Fruit fly (Drosophila melanogaster) whole organism, embryonic: ENCODE data around the gene Trf.

Experiments used
- Antp ChIP-seq: fragments of 200-800 bp; sonication (Bioruptor generic); optimal IDR thresholded peaks from 3 replicates; lab custom pipeline; 2016; ENCODE audit warnings: missing biosample characterization, missing genetic modification characterization
- B-H1 ChIP-seq: fragments of 200-800 bp; sonication (Bioruptor generic); IDR thresholded peaks from 3 replicates; pipeline ENCODE4 v1.3.6; 2022; ENCODE audit warnings: missing biosample characterization, missing genetic modification characterization
- Bteb2 ChIP-seq: fragments of 200-800 bp; sonication (Bioruptor generic); optimal IDR thresholded peaks from 2 replicates; lab custom pipeline; 2016; ENCODE audit warnings: missing biosample characterization, missing genetic modification characterization
- C15 ChIP-seq: fragments of 200-800 bp; sonication (Bioruptor generic); IDR thresholded peaks from 3 replicates; pipeline ENCODE4 v1.3.6; 2022; ENCODE audit warnings: missing biosample characterization, missing genetic modification characterization
- CG10267 ChIP-seq: fragments of 200-800 bp; sonication (Bioruptor generic); optimal IDR thresholded peaks from 2 replicates; lab custom pipeline; 2018; ENCODE audit warnings: missing biosample characterization, mild to moderate bottlenecking, missing genetic modification characterization, moderate library complexity
- CG10274 ChIP-seq: fragments of 200-800 bp; sonication (Bioruptor generic); optimal IDR thresholded peaks from 3 replicates; lab custom pipeline; 2017; ENCODE audit warnings: missing biosample characterization, mild to moderate bottlenecking, missing genetic modification characterization
- CG12219 ChIP-seq: fragments of 200-800 bp; sonication (Bioruptor generic); optimal IDR thresholded peaks from 3 replicates; lab custom pipeline; 2018; ENCODE audit warnings: missing biosample characterization, mild to moderate bottlenecking, missing genetic modification characterization
- CG12299 ChIP-seq: fragments of 200-800 bp; sonication (Bioruptor generic); optimal IDR thresholded peaks from 2 replicates; lab custom pipeline; 2018; ENCODE audit warnings: missing biosample characterization, mild to moderate bottlenecking, missing genetic modification characterization
- CG12659 ChIP-seq: fragments of 200-800 bp; sonication (Bioruptor generic); optimal IDR thresholded peaks from 3 replicates; lab custom pipeline; 2017; ENCODE audit warnings: mild to moderate bottlenecking, missing biosample characterization, missing genetic modification reagents, missing genetic modification characterization
- CG14710 ChIP-seq: fragments of 200-800 bp; sonication (Bioruptor generic); optimal IDR thresholded peaks from 3 replicates; lab custom pipeline; 2019; ENCODE audit warnings: missing biosample characterization, mild to moderate bottlenecking, missing genetic modification characterization, moderate library complexity
- CG15073 ChIP-seq: fragments of 200-800 bp; sonication (Bioruptor generic); optimal IDR thresholded peaks from 2 replicates; lab custom pipeline; 2016; ENCODE audit warnings: missing biosample characterization, missing genetic modification characterization
- CG15479 ChIP-seq: fragments of 200-800 bp; sonication (Bioruptor generic); optimal IDR thresholded peaks from 3 replicates; lab custom pipeline; 2019; ENCODE audit warnings: missing biosample characterization, mild to moderate bottlenecking, missing genetic modification characterization, moderate library complexity
- CG16863 ChIP-seq: fragments of 200-800 bp; sonication (Bioruptor generic); optimal IDR thresholded peaks from 3 replicates; lab custom pipeline; 2016; ENCODE audit warnings: missing biosample characterization, missing genetic modification characterization
- CG2712 ChIP-seq: fragments of 200-800 bp; optimal IDR thresholded peaks from 3 replicates; lab custom pipeline; 2019; ENCODE audit warnings: missing biosample characterization, mild to moderate bottlenecking, missing genetic modification characterization, moderate library complexity
- CG31365 ChIP-seq: fragments of 200-800 bp; sonication (Bioruptor generic); optimal IDR thresholded peaks from 2 replicates; lab custom pipeline; 2018; ENCODE audit warnings: missing biosample characterization, mild to moderate bottlenecking, missing genetic modification characterization
- CG33557 ChIP-seq: fragments of 200-800 bp; sonication (Bioruptor generic); optimal IDR thresholded peaks from 2 replicates; lab custom pipeline; 2019; ENCODE audit warnings: missing biosample characterization, mild to moderate bottlenecking, missing genetic modification characterization, moderate library complexity
- CG34376 ChIP-seq: fragments of 200-800 bp; sonication (Bioruptor generic); optimal IDR thresholded peaks from 2 replicates; lab custom pipeline; 2018; ENCODE audit warnings: missing biosample characterization, mild to moderate bottlenecking, missing genetic modification characterization
- CG4282 ChIP-seq: fragments of 200-800 bp; sonication (Bioruptor generic); optimal IDR thresholded peaks from 2 replicates; lab custom pipeline; 2016; ENCODE audit warnings: missing biosample characterization, missing genetic modification characterization
- CG7372 ChIP-seq: fragments of 200-800 bp; sonication (Bioruptor generic); IDR thresholded peaks from 2 replicates; pipeline ENCODE4 v1.3.6; 2022; ENCODE audit warnings: missing biosample characterization, missing genetic modification characterization
- CG8765 ChIP-seq: fragments of 200-800 bp; sonication (Bioruptor generic); IDR thresholded peaks from 2 replicates; pipeline ENCODE4 v1.3.6; 2022; ENCODE audit warnings: missing biosample characterization, missing genetic modification characterization
- CG9215 ChIP-seq: fragments of 200-800 bp; sonication (Bioruptor generic); IDR thresholded peaks from 2 replicates; pipeline ENCODE4 v1.3.6; 2022; ENCODE audit warnings: missing biosample characterization, missing genetic modification characterization
- Dip2 ChIP-seq: fragments of 200-800 bp; sonication (Bioruptor generic); IDR thresholded peaks from 2 replicates; pipeline ENCODE4 v1.3.6; 2022; ENCODE audit warnings: missing biosample characterization, missing genetic modification characterization
- Dip3 ChIP-seq: fragments of 200-800 bp; sonication (Bioruptor generic); optimal IDR thresholded peaks from 3 replicates; lab custom pipeline; 2016; ENCODE audit warnings: missing biosample characterization, missing genetic modification characterization
- Eip74EF ChIP-seq, 2 experiments: fragments of 200-800 bp in 1 of 2; fragments of >200 bp in 1 of 2; sonication (Bioruptor generic) in 1 of 2; optimal IDR thresholded peaks; 2 replicates each; lab custom pipeline; 2017 to 2019; ENCODE audit warnings: missing biosample characterization in 2 of 2, missing genetic modification characterization in 2 of 2, mild to moderate bottlenecking in 1 of 2, moderate library complexity in 1 of 2
- MTF-1 ChIP-seq: fragments of 200-800 bp; sonication (Bioruptor generic); optimal IDR thresholded peaks from 2 replicates; lab custom pipeline; 2018; ENCODE audit warnings: missing biosample characterization, mild to moderate bottlenecking, missing genetic modification characterization, borderline replicate concordance
- NK7.1 ChIP-seq: fragments of 200-800 bp; sonication (Bioruptor generic); optimal IDR thresholded peaks from 3 replicates; lab custom pipeline; 2016; ENCODE audit warnings: missing biosample characterization, missing genetic modification characterization
- Oli ChIP-seq: fragments of 200-800 bp; sonication (Bioruptor generic); optimal IDR thresholded peaks from 2 replicates; lab custom pipeline; 2018; ENCODE audit warnings: missing biosample characterization, mild to moderate bottlenecking, missing genetic modification characterization, moderate library complexity
- ac ChIP-seq: fragments of 200-800 bp; sonication (Bioruptor generic); optimal IDR thresholded peaks from 3 replicates; lab custom pipeline; 2017; ENCODE audit warnings: missing biosample characterization, mild to moderate bottlenecking, missing genetic modification characterization
- cas ChIP-seq: fragments of 200-800 bp; sonication (Bioruptor generic); IDR thresholded peaks from 2 replicates; pipeline ENCODE4 v1.3.6; 2022; ENCODE audit warnings: missing biosample characterization, missing genetic modification characterization
- caup ChIP-seq: fragments of 200-800 bp; sonication (Bioruptor generic); optimal IDR thresholded peaks from 3 replicates; lab custom pipeline; 2017; ENCODE audit warnings: missing biosample characterization, mild to moderate bottlenecking, missing genetic modification characterization, moderate library complexity; ENCODE audit not compliant: severe bottlenecking
- chinmo ChIP-seq: fragments of 200-800 bp; sonication (Bioruptor generic); IDR thresholded peaks from 4 replicates; pipeline ENCODE4 v1.3.6; 2022; ENCODE audit warnings: missing biosample characterization, missing genetic modification characterization; ENCODE audit not compliant: partially characterized antibody
- crp ChIP-seq, 2 experiments: fragments of 200-800 bp; sonication (Bioruptor generic); optimal IDR thresholded peaks; 2 replicates in 1 of 2; 3 replicates in 1 of 2; lab custom pipeline; 2017; ENCODE audit warnings: missing biosample characterization in 2 of 2, missing genetic modification characterization in 2 of 2, mild to moderate bottlenecking in 1 of 2, moderate library complexity in 1 of 2
- disco-r ChIP-seq: fragments of 200-800 bp; sonication (Bioruptor generic); optimal IDR thresholded peaks from 2 replicates; lab custom pipeline; 2016; ENCODE audit warnings: missing biosample characterization, missing genetic modification characterization
- ftz-f1 ChIP-seq: fragments of 200-800 bp; sonication (Bioruptor generic); optimal IDR thresholded peaks from 2 replicates; lab custom pipeline; 2016; ENCODE audit warnings: missing biosample characterization, missing genetic modification characterization
- grau ChIP-seq: fragments of 200-800 bp; optimal IDR thresholded peaks from 3 replicates; lab custom pipeline; 2019; ENCODE audit warnings: missing biosample characterization, mild to moderate bottlenecking, missing genetic modification characterization, moderate library complexity
- gsb-n ChIP-seq: fragments of 200-800 bp; sonication (Bioruptor generic); optimal IDR thresholded peaks from 3 replicates; lab custom pipeline; 2018; ENCODE audit warnings: missing biosample characterization, mild to moderate bottlenecking, missing genetic modification characterization
- kah ChIP-seq: fragments of 200-800 bp; sonication (Bioruptor generic); optimal IDR thresholded peaks from 2 replicates; lab custom pipeline; 2018; ENCODE audit warnings: missing biosample characterization, mild to moderate bottlenecking, missing genetic modification characterization
- lbe ChIP-seq: fragments of 200-800 bp; sonication (Bioruptor generic); optimal IDR thresholded peaks from 2 replicates; lab custom pipeline; 2016; ENCODE audit warnings: missing biosample characterization, mild to moderate bottlenecking, missing genetic modification characterization
- nerfin-1 ChIP-seq: fragments of 200-800 bp; sonication (Bioruptor generic); optimal IDR thresholded peaks from 3 replicates; lab custom pipeline; 2019; ENCODE audit warnings: missing biosample characterization, mild to moderate bottlenecking, missing genetic modification characterization, moderate library complexity
- nom ChIP-seq: fragments of 200-800 bp; sonication (Bioruptor generic); optimal IDR thresholded peaks from 2 replicates; lab custom pipeline; 2017; ENCODE audit warnings: missing biosample characterization, missing genetic modification characterization, mild to moderate bottlenecking, moderate library complexity, missing genetic modification reagents
- otp ChIP-seq: fragments of 200-800 bp; sonication (Bioruptor generic); IDR thresholded peaks from 3 replicates; pipeline ENCODE4, ENCODE4 v1.3.6; 2022; ENCODE audit warnings: missing biosample characterization, missing genetic modification characterization
- pros ChIP-seq: fragments of 200-800 bp; sonication (Bioruptor generic); optimal IDR thresholded peaks from 3 replicates; lab custom pipeline; 2019; ENCODE audit warnings: missing biosample characterization, mild to moderate bottlenecking, missing genetic modification characterization, moderate library complexity
- pzg ChIP-seq: fragments of 200-800 bp; sonication (Bioruptor generic); optimal IDR thresholded peaks from 3 replicates; lab custom pipeline; 2018; ENCODE audit warnings: missing biosample characterization, mild to moderate bottlenecking, missing genetic modification characterization, moderate library complexity
- stc ChIP-seq: fragments of 200-800 bp; sonication (Bioruptor generic); IDR thresholded peaks from 2 replicates; pipeline ENCODE4 v1.3.6; 2022; ENCODE audit warnings: missing biosample characterization, missing genetic modification characterization
- tll ChIP-seq, 2 experiments: fragments of 200-800 bp in 1 of 2; fragments of >200 bp in 1 of 2; sonication (Bioruptor generic) in 1 of 2; optimal IDR thresholded peaks; 2 replicates each; lab custom pipeline; 2017 to 2019; ENCODE audit warnings: missing biosample characterization in 2 of 2, missing genetic modification characterization in 2 of 2, mild to moderate bottlenecking in 1 of 2, moderate library complexity in 1 of 2
- trem ChIP-seq: fragments of 200-800 bp; optimal IDR thresholded peaks from 3 replicates; lab custom pipeline; 2019; ENCODE audit warnings: missing biosample characterization, mild to moderate bottlenecking, missing genetic modification characterization, moderate library complexity
- wor ChIP-seq: fragments of 200-800 bp; sonication (Bioruptor generic); IDR thresholded peaks from 2 replicates; pipeline ENCODE4 v1.3.6; 2022; ENCODE audit warnings: missing biosample characterization, missing genetic modification characterization
- yki ChIP-seq: fragments of >200 bp; optimal IDR thresholded peaks from 3 replicates; lab custom pipeline; 2018

Trf gene

dm6 chr2L:8083427-8084295 is 11.0 kb downstream of the Trf start (continued):
- TF ChIP-seq otp (GFP tag; lab: Robert Waterston, UW) (no peak), crp (GFP tag; optimal IDR thresholded peaks at IDR 0.05; lab: Kevin White, UChicago) (no peak), CG4282 (no peak), caup (GFP tag; lab: Kevin White, UChicago) (no peak), B-H1 (GFP tag; lab: Robert Waterston, UW) (no peak), tll (GFP tag; optimal IDR thresholded peaks at IDR 0.05; lab: Kevin White, UChicago) (no peak), NK7.1 (GFP tag; lab: Kevin White, UChicago) (no peak), gsb-n (no peak), nom (GFP tag; lab: Kevin White, UChicago) (no peak), CG16863 (no peak), pros (no peak), CG12659 (GFP tag; lab: Kevin White, UChicago) (no peak), Eip74EF (GFP tag; optimal IDR thresholded peaks at IDR 0.05; lab: Kevin White, UChicago) (peak in 1 of 2 experiments; percentile 36), CG10267 (tag; lab: Kevin White, UChicago) (no peak), wor (GFP tag; lab: Robert Waterston, UW) (no peak), Oli (tag; lab: Kevin White, UChicago) (no peak), CG14710 (tag; lab: Kevin White, UChicago) (no peak), stc (GFP tag; lab: Robert Waterston, UW) (no peak), trem (no peak), CG31365 (tag; lab: Kevin White, UChicago) (no peak), ac (GFP tag; lab: Kevin White, UChicago) (no peak), CG15073 (GFP tag; lab: Kevin White, UChicago) (no peak), chinmo (GFP tag; lab: Robert Waterston, UW) (0 out of 4 replicates have a peak, but pooled peaks have one; percentile 51), CG10274 (GFP tag; lab: Kevin White, UChicago) (no peak), grau (no peak), CG7372 (GFP tag; lab: Robert Waterston, UW) (no peak), CG15479 (peak; percentile 20), Dip2 (GFP tag; lab: Robert Waterston, UW) (no peak), Dip3 (GFP tag; lab: Kevin White, UChicago) (no peak), CG9215 (GFP tag; lab: Robert Waterston, UW) (0 out of 2 replicates have a peak, but pooled peaks have one; percentile 19), CG8765 (GFP tag; lab: Robert Waterston, UW) (no peak), Antp (GFP tag; lab: Kevin White, UChicago) (no peak), CG2712 (no peak), C15 (GFP tag; lab: Robert Waterston, UW) (no peak), ftz-f1 (GFP tag; lab: Kevin White, UChicago) (peak; percentile 93), disco-r (GFP tag; lab: Kevin White, UChicago) (no peak), cas (GFP tag; lab: Robert Waterston, UW) (no peak), nerfin-1 (tag; lab: Kevin White, UChicago) (peak; percentile 68), yki (lab: Kevin White, UChicago) (peak; percentile 38), Bteb2 (GFP tag; lab: Kevin White, UChicago) (no peak), CG12219 (GFP tag; lab: Kevin White, UChicago) (no peak), lbe (GFP tag; lab: Kevin White, UChicago) (no peak), CG12299 (tag; lab: Kevin White, UChicago) (peak; percentile 50), MTF-1 (GFP tag; lab: Kevin White, UChicago) (peak; percentile 9), kah (GFP tag; lab: Kevin White, UChicago) (no peak), pzg (GFP tag; lab: Kevin White, UChicago) (peak; percentile 4), CG34376 (GFP tag; lab: Kevin White, UChicago) (peak; percentile 30), CG33557 (GFP tag; lab: Kevin White, UChicago) (no peak)
